Fruit fly (Drosophila melanogaster) Kc167 (cell line): ENCODE results near the gene Exo84.

Source experiments
- Myc ChIP-seq: fragments of >200 bp; optimal IDR thresholded peaks from 2 replicates; lab custom pipeline; 2017; ENCODE audit warnings: missing external identifiers
- Sin3A ChIP-seq: fragments of >200 bp; optimal IDR thresholded peaks from 2 replicates; lab custom pipeline; 2018; ENCODE audit warnings: missing external identifiers
- h ChIP-seq: fragments of >200 bp; optimal IDR thresholded peaks from 3 replicates; lab custom pipeline; 2018; ENCODE audit warnings: missing external identifiers
- insv ChIP-seq: fragments of >200 bp; optimal IDR thresholded peaks from 3 replicates; lab custom pipeline; 2018; ENCODE audit warnings: missing external identifiers
- psq ChIP-seq: fragments of >200 bp; optimal IDR thresholded peaks from 2 replicates; lab custom pipeline; 2017; ENCODE audit warnings: missing external identifiers
- ttk ChIP-seq: sonication (Bioruptor generic); optimal IDR thresholded peaks from 2 replicates; lab custom pipeline; 2017; ENCODE audit warnings: missing external identifiers

Exo84 gene

dm6 chr3R:26059195-26059594 is 7.1 kb upstream of the Exo84 start, which contains the start of the genes RpL34a and Trmt61:
Gene RpL34a (minus strand): TSS chr3R:26059267.
Gene Trmt61 (plus strand): TSS chr3R:26059496.
- TF ChIP-seq Sin3A (lab: Kevin White, UChicago) (no peak), Myc (lab: Kevin White, UChicago) (no peak), h (lab: Kevin White, UChicago) (no peak), psq (lab: Kevin White, UChicago) (no peak), ttk (lab: Kevin White, UChicago) (no peak), insv (lab: Kevin White, UChicago) (no peak)

- TF ChIP-seq Myc (lab: Kevin White, UChicago), result no peak
Measured at dm6 chr3R:26058066-26058465, 6.0 kb upstream of the Exo84 start, which contains the start of the genes PIG-P and Tcs6. Gene PIG-P (minus strand): TSS chr3R:26058223. Gene Tcs6 (minus strand): TSS chr3R:26058223.

dm6 chr3R:26056381-26056780 is 4.3 kb upstream of the Exo84 start, which contains the start of the genes Sld5 and CG14543:
Gene Sld5 (minus strand): TSS chr3R:26056547.
Gene CG14543 (plus strand): TSS chr3R:26056630.
- TF ChIP-seq ttk (lab: Kevin White, UChicago), result no peak
- no peak for TF ChIP-seq Sin3A (lab: Kevin White, UChicago)
- no peak for TF ChIP-seq h (lab: Kevin White, UChicago)
- no peak for TF ChIP-seq insv (lab: Kevin White, UChicago)
- no peak for TF ChIP-seq Myc (lab: Kevin White, UChicago)
- no peak for TF ChIP-seq psq (lab: Kevin White, UChicago)

dm6 chr3R:26055214-26055632 is 3.2 kb upstream of the Exo84 start, which contains the start of gene Cmpk:
Gene Cmpk (minus strand): TSS chr3R:26055438.
- TF ChIP-seq insv (lab: Kevin White, UChicago) (no peak), Myc (lab: Kevin White, UChicago) (no peak), ttk (lab: Kevin White, UChicago) (no peak), psq (lab: Kevin White, UChicago) (no peak), h (lab: Kevin White, UChicago) (no peak), Sin3A (lab: Kevin White, UChicago) (no peak)

- TF ChIP-seq psq (lab: Kevin White, UChicago), result no peak
- no peak for TF ChIP-seq ttk (lab: Kevin White, UChicago)
- TF ChIP-seq h (lab: Kevin White, UChicago), result no peak
- no peak for TF ChIP-seq Sin3A (lab: Kevin White, UChicago)
- TF ChIP-seq insv (lab: Kevin White, UChicago), result no peak
- no peak for TF ChIP-seq Myc (lab: Kevin White, UChicago)
Measured at dm6 chr3R:26042131-26042885, 9.7 kb downstream of the Exo84 start.

dm6 chr3R:26041417-26042101 is 10.5 kb downstream of the Exo84 start, which contains the start of gene gro:
Gene gro (plus strand): TSS chr3R:26041736.
- TF ChIP-seq Sin3A (lab: Kevin White, UChicago), result no peak
- no peak for TF ChIP-seq ttk (lab: Kevin White, UChicago)
- TF ChIP-seq psq (lab: Kevin White, UChicago), result no peak
- TF ChIP-seq h (lab: Kevin White, UChicago), result no peak
- TF ChIP-seq Myc (lab: Kevin White, UChicago), result no peak
- TF ChIP-seq insv (lab: Kevin White, UChicago), result no peak

- TF ChIP-seq insv (lab: Kevin White, UChicago) (no peak), ttk (lab: Kevin White, UChicago) (no peak), h (lab: Kevin White, UChicago) (no peak), psq (lab: Kevin White, UChicago) (no peak)
Measured at dm6 chr3R:26039793-26040335, 12.2 kb downstream of the Exo84 start.

- no peak for TF ChIP-seq insv (lab: Kevin White, UChicago)
- TF ChIP-seq ttk (lab: Kevin White, UChicago), result no peak
- no peak for TF ChIP-seq h (lab: Kevin White, UChicago)
- no peak for TF ChIP-seq Myc (lab: Kevin White, UChicago)
- no peak for TF ChIP-seq psq (lab: Kevin White, UChicago)
Measured at dm6 chr3R:26037899-26038298, 14.2 kb downstream of the Exo84 start.

- no peak for TF ChIP-seq ttk (lab: Kevin White, UChicago)
- TF ChIP-seq insv (lab: Kevin White, UChicago), result no peak
- TF ChIP-seq psq (lab: Kevin White, UChicago), result no peak
Measured at dm6 chr3R:26036153-26037144, 15.6 kb downstream of the Exo84 start.

- TF ChIP-seq Myc (lab: Kevin White, UChicago) (no peak), insv (lab: Kevin White, UChicago) (no peak), psq (lab: Kevin White, UChicago) (no peak), ttk (lab: Kevin White, UChicago) (no peak), Sin3A (lab: Kevin White, UChicago) (no peak), h (lab: Kevin White, UChicago) (no peak)
Measured at dm6 chr3R:26035369-26035656, 16.7 kb downstream of the Exo84 start.
